Worm (Caenorhabditis elegans): ENCODE measurements around the gene C24H10.2.

ce11 chrX:5028593-5028955, 35.8 kb upstream of the C24H10.2 start:
- TF ChIP-seq him-1 (tag; optimal IDR thresholded peaks at IDR 0.05) (no peak), W03F9.2 (tag; optimal IDR thresholded peaks at IDR 0.05) (no peak), dao-5 (tag; optimal IDR thresholded peaks at IDR 0.05) (no peak)
